Worm (Caenorhabditis elegans): ENCODE data around the gene F53B1.8.

ce11 chrX:2116304-2116867 lies 13.7 kb downstream of the F53B1.8 start:
- no peak for TF ChIP-seq W03F9.2 (tag; optimal IDR thresholded peaks at IDR 0.05)
- TF ChIP-seq dao-5 (tag; optimal IDR thresholded peaks at IDR 0.05): no peak
